Fruit fly (Drosophila melanogaster) whole organism, prepupa: ENCODE measurements around the gene Tcs6.

Source experiments
- Blimp-1 ChIP-seq: fragments of 200-800 bp; sonication (Bioruptor generic); optimal IDR thresholded peaks from 3 replicates; lab custom pipeline; 2017; ENCODE audit warnings: missing biosample characterization, missing genetic modification characterization, mild to moderate bottlenecking, moderate library complexity, missing genetic modification reagents
- CG10631 ChIP-seq: fragments of 200-800 bp; sonication (Bioruptor generic); optimal IDR thresholded peaks from 2 replicates; lab custom pipeline; 2016; ENCODE audit warnings: missing biosample characterization, missing genetic modification characterization
- CG10669 ChIP-seq: fragments of 200-800 bp; sonication (Bioruptor generic); optimal IDR thresholded peaks from 3 replicates; lab custom pipeline; 2018; ENCODE audit warnings: missing biosample characterization, mild to moderate bottlenecking, missing genetic modification characterization, moderate library complexity
- CG11294 ChIP-seq: fragments of 200-800 bp; sonication (Bioruptor generic); IDR thresholded peaks from 2 replicates; pipeline ENCODE4 v1.3.6; 2022; ENCODE audit warnings: missing biosample characterization, missing genetic modification characterization
- CG11762 ChIP-seq: fragments of 200-800 bp; sonication (Bioruptor generic); optimal IDR thresholded peaks from 3 replicates; lab custom pipeline; 2016; ENCODE audit warnings: missing biosample characterization, missing genetic modification characterization; ENCODE audit not compliant: insufficient read depth
- CG1621 ChIP-seq: fragments of 200-800 bp; sonication (Bioruptor generic); optimal IDR thresholded peaks from 3 replicates; lab custom pipeline; 2018; ENCODE audit warnings: missing biosample characterization, mild to moderate bottlenecking, missing genetic modification characterization
- CG16779 ChIP-seq: fragments of 200-800 bp; sonication (Bioruptor generic); optimal IDR thresholded peaks from 3 replicates; lab custom pipeline; 2017; ENCODE audit warnings: missing biosample characterization, mild to moderate bottlenecking, missing genetic modification characterization
- CG3032 ChIP-seq: fragments of 200-800 bp; optimal IDR thresholded peaks from 2 replicates; lab custom pipeline; 2019; ENCODE audit warnings: missing biosample characterization, mild to moderate bottlenecking, missing genetic modification characterization, moderate library complexity
- CG31627 ChIP-seq: fragments of 200-800 bp; sonication (Bioruptor generic); optimal IDR thresholded peaks from 3 replicates; lab custom pipeline; 2016; ENCODE audit warnings: missing biosample characterization, missing genetic modification characterization
- CG34406 ChIP-seq: fragments of 200-800 bp; sonication (Bioruptor generic); optimal IDR thresholded peaks from 3 replicates; lab custom pipeline; 2016; ENCODE audit warnings: missing biosample characterization, missing genetic modification characterization
- CG3919 ChIP-seq: fragments of 200-800 bp; sonication (Bioruptor generic); optimal IDR thresholded peaks from 3 replicates; lab custom pipeline; 2016; ENCODE audit warnings: missing biosample characterization, missing genetic modification characterization
- CG6163 ChIP-seq: fragments of 200-800 bp; sonication (Bioruptor generic); IDR thresholded peaks from 3 replicates; pipeline ENCODE4 v1.3.6; 2022; ENCODE audit warnings: missing biosample characterization, missing genetic modification characterization
- CG6276 ChIP-seq: fragments of 200-800 bp; sonication (Bioruptor generic); optimal IDR thresholded peaks from 2 replicates; lab custom pipeline; 2017; ENCODE audit warnings: missing biosample characterization, mild to moderate bottlenecking, missing genetic modification characterization
- CG6808 ChIP-seq: fragments of 200-800 bp; sonication (Bioruptor generic); optimal IDR thresholded peaks from 3 replicates; lab custom pipeline; 2017; ENCODE audit warnings: missing biosample characterization, missing genetic modification characterization, mild to moderate bottlenecking, moderate library complexity, missing genetic modification reagents
- CG6854 ChIP-seq: fragments of 200-800 bp; sonication (Bioruptor generic); optimal IDR thresholded peaks from 2 replicates; lab custom pipeline; 2017; ENCODE audit warnings: missing biosample characterization, mild to moderate bottlenecking, missing genetic modification characterization
- CG7368 ChIP-seq: fragments of 200-800 bp; sonication (Bioruptor generic); optimal IDR thresholded peaks from 3 replicates; lab custom pipeline; 2016; ENCODE audit warnings: missing biosample characterization, missing genetic modification characterization
- CG8119 ChIP-seq: fragments of 200-800 bp; sonication (Bioruptor generic); IDR thresholded peaks from 3 replicates; pipeline ENCODE4 v1.3.6; 2022; ENCODE audit warnings: missing biosample characterization, missing genetic modification characterization
- CG8319 ChIP-seq: fragments of 200-800 bp; sonication (Bioruptor generic); optimal IDR thresholded peaks from 3 replicates; lab custom pipeline; 2016; ENCODE audit warnings: missing biosample characterization, missing genetic modification characterization
- CG8632 ChIP-seq: fragments of 200-800 bp; sonication (Bioruptor generic); optimal IDR thresholded peaks from 3 replicates; lab custom pipeline; 2016; ENCODE audit warnings: missing biosample characterization, missing genetic modification characterization
- CG9139 ChIP-seq: fragments of 200-800 bp; sonication (Bioruptor generic); optimal IDR thresholded peaks from 3 replicates; lab custom pipeline; 2017; ENCODE audit warnings: missing biosample characterization, mild to moderate bottlenecking, missing genetic modification characterization
- Eip93F ChIP-seq: fragments of 200-800 bp; sonication (Bioruptor generic); optimal IDR thresholded peaks from 2 replicates; lab custom pipeline; 2016; ENCODE audit warnings: missing biosample characterization, mild to moderate bottlenecking, missing genetic modification characterization
- Ets96B ChIP-seq: fragments of 200-800 bp; optimal IDR thresholded peaks from 2 replicates; lab custom pipeline; 2019; ENCODE audit warnings: missing biosample characterization, mild to moderate bottlenecking, missing genetic modification characterization, moderate library complexity
- Gug ChIP-seq: fragments of 200-800 bp; sonication (Bioruptor generic); IDR thresholded peaks from 2 replicates; pipeline ENCODE4 v1.3.6; 2022; ENCODE audit warnings: missing biosample characterization, missing genetic modification characterization
- Hr38 ChIP-seq: sonication (Bioruptor generic); optimal IDR thresholded peaks from 2 replicates; lab custom pipeline; 2016; ENCODE audit warnings: missing biosample characterization, missing genetic modification characterization
- Hr39 ChIP-seq: fragments of 200-800 bp; sonication (Bioruptor generic); optimal IDR thresholded peaks from 2 replicates; lab custom pipeline; 2016; ENCODE audit warnings: missing biosample characterization, missing genetic modification characterization
- Lpt ChIP-seq: fragments of 200-800 bp; sonication (Bioruptor generic); optimal IDR thresholded peaks from 3 replicates; lab custom pipeline; 2016; ENCODE audit warnings: missing biosample characterization, missing genetic modification characterization
- Met ChIP-seq: fragments of 200-800 bp; sonication (Bioruptor generic); optimal IDR thresholded peaks from 3 replicates; lab custom pipeline; 2016; ENCODE audit warnings: missing biosample characterization, missing genetic modification characterization
- OdsH ChIP-seq: fragments of 200-800 bp; sonication (Bioruptor generic); optimal IDR thresholded peaks from 3 replicates; lab custom pipeline; 2016; ENCODE audit warnings: missing biosample characterization, missing genetic modification characterization
- Smox ChIP-seq: fragments of 200-800 bp; sonication (Bioruptor generic); optimal IDR thresholded peaks from 3 replicates; lab custom pipeline; 2016; ENCODE audit warnings: missing biosample characterization, missing genetic modification characterization
- Sox102F ChIP-seq: fragments of 200-800 bp; sonication (Bioruptor generic); optimal IDR thresholded peaks from 2 replicates; lab custom pipeline; 2016; ENCODE audit warnings: missing biosample characterization, mild to moderate bottlenecking, missing genetic modification characterization
- Sox14 ChIP-seq: fragments of 200-800 bp; sonication (Bioruptor generic); optimal IDR thresholded peaks from 3 replicates; lab custom pipeline; 2016; ENCODE audit warnings: missing biosample characterization, missing genetic modification characterization
- Sox15 ChIP-seq: fragments of 200-800 bp; sonication (Bioruptor generic); optimal IDR thresholded peaks from 3 replicates; lab custom pipeline; 2016; ENCODE audit warnings: missing biosample characterization, missing genetic modification characterization
- achi ChIP-seq: fragments of 200-800 bp; sonication (Bioruptor generic); optimal IDR thresholded peaks from 3 replicates; lab custom pipeline; 2016; ENCODE audit warnings: missing biosample characterization, missing genetic modification characterization
- acj6 ChIP-seq: fragments of 200-800 bp; sonication (Bioruptor generic); optimal IDR thresholded peaks from 3 replicates; lab custom pipeline; 2016; ENCODE audit warnings: missing biosample characterization, missing genetic modification characterization
- cyc ChIP-seq: fragments of 200-800 bp; sonication (Bioruptor generic); optimal IDR thresholded peaks from 3 replicates; lab custom pipeline; 2016; ENCODE audit warnings: missing biosample characterization, missing genetic modification characterization
- dac ChIP-seq: fragments of 200-800 bp; sonication (Bioruptor generic); optimal IDR thresholded peaks from 2 replicates; lab custom pipeline; 2017; ENCODE audit warnings: missing biosample characterization, mild to moderate bottlenecking, missing genetic modification characterization
- dsx ChIP-seq: fragments of 200-800 bp; optimal IDR thresholded peaks from 3 replicates; lab custom pipeline; 2019; ENCODE audit warnings: missing biosample characterization, mild to moderate bottlenecking, missing genetic modification characterization, moderate library complexity; ENCODE audit not compliant: poor library complexity, severe bottlenecking
- fkh ChIP-seq: fragments of 200-800 bp; sonication (Bioruptor generic); optimal IDR thresholded peaks from 3 replicates; lab custom pipeline; 2017; ENCODE audit warnings: missing biosample characterization, mild to moderate bottlenecking, missing genetic modification characterization, moderate library complexity
- lz ChIP-seq: fragments of 200-800 bp; sonication (Bioruptor generic); optimal IDR thresholded peaks from 3 replicates; lab custom pipeline; 2016; ENCODE audit warnings: missing biosample characterization, missing genetic modification characterization
- net ChIP-seq: fragments of 200-800 bp; sonication (Bioruptor generic); optimal IDR thresholded peaks from 3 replicates; lab custom pipeline; 2016; ENCODE audit warnings: missing biosample characterization, missing genetic modification characterization
- pdm3 ChIP-seq: fragments of 200-800 bp; sonication (Bioruptor generic); optimal IDR thresholded peaks from 3 replicates; lab custom pipeline; 2016; ENCODE audit warnings: missing biosample characterization, missing genetic modification characterization
- salr ChIP-seq, 2 experiments: fragments of 200-800 bp; sonication (Bioruptor generic); optimal IDR thresholded peaks; 3 replicates each; lab custom pipeline; 2016 to 2018; ENCODE audit warnings: missing biosample characterization in 2 of 2, missing genetic modification characterization in 2 of 2, mild to moderate bottlenecking in 1 of 2
- spab ChIP-seq: fragments of 200-800 bp; sonication (Bioruptor generic); optimal IDR thresholded peaks from 2 replicates; lab custom pipeline; 2017; ENCODE audit warnings: missing biosample characterization, mild to moderate bottlenecking, missing genetic modification characterization, missing genetic modification reagents
- svp ChIP-seq: fragments of 200-800 bp; sonication (Bioruptor generic); peaks from one replicate; lab custom pipeline; 2016; ENCODE audit warnings: missing biosample characterization, missing genetic modification characterization
- topi ChIP-seq: fragments of 200-800 bp; sonication (Bioruptor generic); optimal IDR thresholded peaks from 3 replicates; lab custom pipeline; 2016; ENCODE audit warnings: missing biosample characterization, missing genetic modification characterization
- vri ChIP-seq: fragments of 200-800 bp; sonication (Bioruptor generic); optimal IDR thresholded peaks from 3 replicates; lab custom pipeline; 2016; ENCODE audit warnings: missing biosample characterization, mild to moderate bottlenecking, missing genetic modification characterization

Tcs6 gene

dm6 chr3R:26042131-26042885, 15.7 kb downstream of the Tcs6 start (continued):
- peak; percentile 98 for TF ChIP-seq CG7368 (GFP tag; lab: Kevin White, UChicago)
- peak; percentile 98 for TF ChIP-seq svp (GFP tag; lab: Kevin White, UChicago)
- TF ChIP-seq Smox = peak; percentile 97
- peak; percentile 97 for TF ChIP-seq CG11294 (GFP tag; lab: Robert Waterston, UW)
- TF ChIP-seq CG34406 (GFP tag; lab: Kevin White, UChicago) = peak; percentile 97
- TF ChIP-seq salr (GFP tag; optimal IDR thresholded peaks at IDR 0.05; lab: Kevin White, UChicago) = peak; percentile 93 to 97
- TF ChIP-seq Hr38 (GFP tag; lab: Kevin White, UChicago) = peak; percentile 93
- peak; percentile 99 for TF ChIP-seq CG31627 (GFP tag; lab: Kevin White, UChicago)
- peak; percentile 98 for TF ChIP-seq CG8319 (GFP tag; lab: Kevin White, UChicago)
- peak; percentile 97 for TF ChIP-seq CG11762

- TF ChIP-seq lz (GFP tag; lab: Kevin White, UChicago) (peak; percentile 73), salr (GFP tag; optimal IDR thresholded peaks at IDR 0.05; lab: Kevin White, UChicago) (peak in 1 of 2 experiments; percentile 29), Sox102F (peak; percentile 41), Smox (peak; percentile 72), CG7368 (GFP tag; lab: Kevin White, UChicago) (no peak), OdsH (peak; percentile 79), CG11762 (peak; percentile 66), CG9139 (GFP tag; lab: Kevin White, UChicago) (no peak), fkh (GFP tag; lab: Kevin White, UChicago) (no peak), CG1621 (tag; lab: Kevin White, UChicago) (peak; percentile 56), CG10669 (peak; percentile 55), Lpt (GFP tag; lab: Kevin White, UChicago) (no peak), CG3032 (tag; lab: Kevin White, UChicago) (peak; percentile 67), Sox15 (GFP tag; lab: Kevin White, UChicago) (peak; percentile 46), cyc (GFP tag; lab: Kevin White, UChicago) (peak; percentile 81), Hr38 (GFP tag; lab: Kevin White, UChicago) (no peak), dac (GFP tag; lab: Kevin White, UChicago) (no peak), CG6808 (GFP tag; lab: Kevin White, UChicago) (no peak), CG16779 (tag; lab: Kevin White, UChicago) (no peak), achi (GFP tag; lab: Kevin White, UChicago) (peak; percentile 63), CG10631 (GFP tag; lab: Kevin White, UChicago) (peak; percentile 81), CG8632 (GFP tag; lab: Kevin White, UChicago) (peak; percentile 41), Met (GFP tag; lab: Kevin White, UChicago) (peak; percentile 80), CG6854 (peak; percentile 57), Eip93F (GFP tag; lab: Kevin White, UChicago) (peak; percentile 56), CG6276 (no peak), Sox14 (GFP tag; lab: Kevin White, UChicago) (peak; percentile 60), vri (GFP tag; lab: Kevin White, UChicago) (peak; percentile 74), CG6163 (GFP tag; lab: Robert Waterston, UW) (peak; percentile 82), acj6 (GFP tag; lab: Kevin White, UChicago) (peak; percentile 74), pdm3 (GFP tag; lab: Kevin White, UChicago) (peak; percentile 84), Hr39 (GFP tag; lab: Kevin White, UChicago) (peak; percentile 77), Blimp-1 (no peak), Gug (GFP tag; lab: Robert Waterston, UW) (peak; percentile 62; the same call in 1 of the 2 replicates), dsx (GFP tag; lab: Kevin White, UChicago) (no peak), net (peak; percentile 26), spab (GFP tag; lab: Kevin White, UChicago) (no peak), Ets96B (tag; lab: Kevin White, UChicago) (peak; percentile 40), topi (peak; percentile 73), CG3919 (GFP tag; lab: Kevin White, UChicago) (peak; percentile 74), CG8119 (GFP tag; lab: Robert Waterston, UW) (peak; percentile 57)
Observed at dm6 chr3R:26041417-26042101, 16.5 kb downstream of the Tcs6 start, which contains the start of gene gro. Gene gro (plus strand): TSS chr3R:26041736.
